Worm (Caenorhabditis elegans): ENCODE measurements around the gene F55C9.14.

DNA sequence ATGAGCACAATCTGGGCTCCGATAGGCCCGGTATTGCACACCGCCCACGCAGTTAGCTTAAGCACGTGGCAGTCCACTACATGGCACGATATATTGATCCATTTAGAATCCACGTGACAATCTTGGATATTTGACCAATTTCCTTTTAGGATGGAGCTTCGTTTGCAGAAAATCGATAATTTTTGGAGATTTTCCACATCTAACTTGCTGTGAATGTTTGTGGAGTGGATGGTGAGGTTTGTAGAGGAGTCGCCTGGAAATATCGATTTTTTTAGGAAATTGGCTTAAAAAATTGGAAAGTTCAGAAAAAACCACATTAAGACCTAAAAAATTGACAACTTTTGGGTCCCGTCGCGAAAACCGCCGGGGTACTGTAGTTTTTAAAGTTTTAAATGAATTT, 38.0 kb downstream of the F55C9.14 start:
- TF ChIP-seq unc-55 (GFP tag; optimal IDR thresholded peaks at IDR 0.05) (no peak), ZK546.5 (tag; optimal IDR thresholded peaks at IDR 0.05) (no peak), nhr-237 (tag; optimal IDR thresholded peaks at IDR 0.05) (no peak), ceh-82 (tag; optimal IDR thresholded peaks at IDR 0.05) (no peak), ama-1 (optimal IDR thresholded peaks at IDR 0.05) (no peak), mab-5 (tag; optimal IDR thresholded peaks at IDR 0.05) (no peak), nhr-11 (tag; optimal IDR thresholded peaks at IDR 0.05) (no peak), lsy-2 (tag; optimal IDR thresholded peaks at IDR 0.05) (no peak), nhr-12 (tag; optimal IDR thresholded peaks at IDR 0.05) (no peak), nhr-77 (tag; optimal IDR thresholded peaks at IDR 0.05) (no peak), skn-1 (tag; optimal IDR thresholded peaks at IDR 0.05) (no peak), crh-2 (tag; optimal IDR thresholded peaks at IDR 0.05) (no peak), nhr-25 (tag; optimal IDR thresholded peaks at IDR 0.05) (no peak), unc-62 (GFP tag; optimal IDR thresholded peaks at IDR 0.05) (no peak)

Measured in whole organism, L2 larva.